Fruit fly (Drosophila melanogaster) whole organism, adult: ENCODE results near the gene CG5612.

Experiments used
- CG11617 ChIP-seq: fragments of 200-800 bp; sonication (Bioruptor generic); optimal IDR thresholded peaks from 2 replicates; lab custom pipeline; 2017; ENCODE audit warnings: mild to moderate bottlenecking, missing biosample characterization, missing genetic modification reagents, missing genetic modification characterization
- CG12768 ChIP-seq: fragments of 200-800 bp; sonication (Bioruptor generic); optimal IDR thresholded peaks from 2 replicates; lab custom pipeline; 2017; ENCODE audit warnings: missing biosample characterization, missing genetic modification characterization, mild to moderate bottlenecking, moderate library complexity, missing genetic modification reagents
- CG14711 ChIP-seq: fragments of 200-800 bp; sonication (Bioruptor generic); optimal IDR thresholded peaks from 2 replicates; lab custom pipeline; 2018; ENCODE audit warnings: missing biosample characterization, mild to moderate bottlenecking, missing genetic modification characterization, moderate library complexity
- CG33017 ChIP-seq: fragments of 200-800 bp; sonication (Bioruptor generic); optimal IDR thresholded peaks from 2 replicates; lab custom pipeline; 2018; ENCODE audit warnings: missing biosample characterization, mild to moderate bottlenecking, missing genetic modification characterization, moderate library complexity
- CG7045 ChIP-seq: fragments of 200-800 bp; sonication (Bioruptor generic); optimal IDR thresholded peaks from 2 replicates; lab custom pipeline; 2017; ENCODE audit warnings: missing biosample characterization, mild to moderate bottlenecking, missing genetic modification characterization
- CG7101 ChIP-seq: fragments of 200-800 bp; sonication (Bioruptor generic); optimal IDR thresholded peaks from 2 replicates; lab custom pipeline; 2018; ENCODE audit warnings: missing biosample characterization, mild to moderate bottlenecking, missing genetic modification characterization, moderate library complexity
- Clk ChIP-seq: fragments of 200-800 bp; sonication (Bioruptor generic); optimal IDR thresholded peaks from 2 replicates; lab custom pipeline; 2017; ENCODE audit warnings: missing biosample characterization, missing genetic modification characterization
- Mnt ChIP-seq: fragments of 200-800 bp; sonication (Bioruptor generic); optimal IDR thresholded peaks from 2 replicates; lab custom pipeline; 2016; ENCODE audit warnings: missing biosample characterization, mild to moderate bottlenecking, missing genetic modification characterization
- bab1 ChIP-seq: fragments of 200-800 bp; sonication (Bioruptor generic); optimal IDR thresholded peaks from 3 replicates; lab custom pipeline; 2019; ENCODE audit warnings: missing biosample characterization, mild to moderate bottlenecking, missing genetic modification characterization, moderate library complexity
- cic ChIP-seq: fragments of 200-800 bp; sonication (Bioruptor generic); optimal IDR thresholded peaks from 2 replicates; lab custom pipeline; 2017; ENCODE audit warnings: missing biosample characterization, mild to moderate bottlenecking, missing genetic modification characterization, moderate library complexity
- cnc ChIP-seq, 2 experiments: fragments of >200 bp; optimal IDR thresholded peaks; 2 replicates each; lab custom pipeline; 2017
- kay ChIP-seq: fragments of 200-800 bp; sonication (Bioruptor generic); peaks from one replicate; lab custom pipeline; 2016; ENCODE audit warnings: missing biosample characterization, missing genetic modification characterization, borderline replicate concordance
- pad ChIP-seq: fragments of 200-800 bp; sonication (Bioruptor generic); optimal IDR thresholded peaks from 3 replicates; lab custom pipeline; 2017; ENCODE audit warnings: missing biosample characterization, missing genetic modification characterization, mild to moderate bottlenecking, moderate library complexity, missing genetic modification reagents
- toe ChIP-seq: fragments of 200-800 bp; sonication (Bioruptor generic); optimal IDR thresholded peaks from 2 replicates; lab custom pipeline; 2016; ENCODE audit warnings: missing biosample characterization, missing genetic modification characterization

dm6 chr3R:27651710-27652109 is 25.9 kb upstream of the CG5612 start:
- TF ChIP-seq bab1 (GFP tag; lab: Kevin White, UChicago) (no peak), CG14711 (tag; lab: Kevin White, UChicago) (no peak), CG12768 (GFP tag; lab: Kevin White, UChicago) (no peak), toe (no peak), CG11617 (GFP tag; lab: Kevin White, UChicago) (no peak), pad (GFP tag; lab: Kevin White, UChicago) (no peak), Clk (GFP tag; lab: Kevin White, UChicago) (no peak), CG7045 (GFP tag; lab: Kevin White, UChicago) (no peak), cnc (optimal IDR thresholded peaks at IDR 0.05; lab: Kevin White, UChicago) (no peak), CG7101 (tag; lab: Kevin White, UChicago) (no peak), kay (GFP tag; lab: Kevin White, UChicago) (no peak), Mnt (GFP tag; lab: Kevin White, UChicago) (no peak), cic (GFP tag; lab: Kevin White, UChicago) (no peak), CG33017 (tag; lab: Kevin White, UChicago) (no peak)
